Fruit fly (Drosophila melanogaster) whole organism, pupa: ENCODE results near the gene grp.

ENCODE experiments used
- CG14655 ChIP-seq: fragments of 200-800 bp; sonication (Bioruptor generic); optimal IDR thresholded peaks from 3 replicates; lab custom pipeline; 2017; ENCODE audit warnings: mild to moderate bottlenecking, missing biosample characterization, missing genetic modification reagents, missing genetic modification characterization
- CG8301 ChIP-seq: fragments of 200-800 bp; sonication (Bioruptor generic); optimal IDR thresholded peaks from 2 replicates; lab custom pipeline; 2018; ENCODE audit warnings: missing biosample characterization, mild to moderate bottlenecking, missing genetic modification characterization
- Ets98B ChIP-seq: fragments of 200-800 bp; sonication (Bioruptor generic); IDR thresholded peaks from 2 replicates; pipeline ENCODE4 v1.3.6; 2022; ENCODE audit warnings: missing biosample characterization, missing genetic modification characterization
- gl ChIP-seq: fragments of 200-800 bp; sonication (Bioruptor generic); optimal IDR thresholded peaks from 2 replicates; lab custom pipeline; 2018; ENCODE audit warnings: missing biosample characterization, mild to moderate bottlenecking, missing genetic modification characterization

DNA sequence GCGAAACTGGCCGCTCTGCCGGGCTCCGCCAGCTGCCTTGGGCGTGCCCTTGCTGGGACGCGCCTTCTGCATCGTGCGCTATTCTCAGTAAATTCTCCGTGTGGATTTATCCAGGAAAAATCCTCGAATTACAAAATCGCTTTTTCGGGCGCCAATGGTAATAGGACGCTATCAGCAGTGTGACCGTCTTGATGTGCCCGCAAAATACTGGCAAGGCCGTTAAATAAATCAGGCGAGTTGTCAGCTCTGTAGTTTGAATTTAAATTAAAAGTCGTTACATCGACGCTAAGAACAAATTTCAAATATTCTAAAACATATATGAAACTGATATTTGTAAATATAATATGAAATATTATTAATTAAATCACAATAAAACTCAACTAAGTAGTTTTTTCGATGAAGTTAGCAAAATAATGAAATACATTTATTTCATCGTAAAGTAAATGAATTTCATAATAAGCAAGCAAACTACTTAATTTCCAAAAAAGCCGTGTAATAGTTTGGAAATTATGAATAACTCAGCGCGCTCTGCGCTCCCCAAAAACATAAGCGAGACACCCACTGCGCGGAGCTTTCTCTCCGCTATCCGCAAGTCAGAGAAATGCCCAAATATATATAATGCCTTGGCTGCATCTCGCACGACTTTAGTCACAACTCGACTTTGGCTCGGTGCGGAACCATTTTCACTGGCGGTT lies 58.5 kb downstream of the grp start, which contains the start of the genes glu and ChLD3:
- TF ChIP-seq gl (tag; lab: Kevin White, UChicago) (no peak), CG14655 (GFP tag; lab: Kevin White, UChicago) (no peak), Ets98B (GFP tag; lab: Robert Waterston, UW) (no peak; the same call in 1 of the 2 replicates), CG8301 (tag; lab: Kevin White, UChicago) (no peak)
